Fruit fly (Drosophila melanogaster) whole organism, wandering third instar larva: Measurements from ENCODE around the gene HP6.

ENCODE experiments used
- CG32264 ChIP-seq: fragments of 200-800 bp; sonication (Bioruptor generic); optimal IDR thresholded peaks from 2 replicates; lab custom pipeline; 2016; ENCODE audit warnings: missing biosample characterization, missing genetic modification characterization
- CG9705 ChIP-seq: fragments of 200-800 bp; sonication (Bioruptor generic); optimal IDR thresholded peaks from 2 replicates; lab custom pipeline; 2018; ENCODE audit warnings: missing biosample characterization, mild to moderate bottlenecking, missing genetic modification characterization
- CrebA ChIP-seq: fragments of 200-800 bp; sonication (Bioruptor generic); optimal IDR thresholded peaks from 2 replicates; lab custom pipeline; 2016; ENCODE audit warnings: missing biosample characterization, mild to moderate bottlenecking, missing genetic modification characterization, borderline replicate concordance
- Dfd ChIP-seq: fragments of >200 bp; optimal IDR thresholded peaks from 2 replicates; lab custom pipeline; 2017; ENCODE audit warnings: missing biosample characterization, missing genetic modification characterization
- Dif ChIP-seq: fragments of 200-275, 200-300 bp; sonication (Bioruptor generic); optimal IDR thresholded peaks from 2 replicates; lab custom pipeline; 2018; ENCODE audit warnings: missing biosample characterization, missing genetic modification characterization; ENCODE audit not compliant: partially characterized antibody
- GATAd ChIP-seq: sonication (Bioruptor generic); optimal IDR thresholded peaks from 2 replicates; lab custom pipeline; 2016; ENCODE audit warnings: missing biosample characterization, missing genetic modification characterization
- HLH106 ChIP-seq: fragments of 200-800 bp; optimal IDR thresholded peaks from 3 replicates; lab custom pipeline; 2019; ENCODE audit warnings: missing biosample characterization, mild to moderate bottlenecking, missing genetic modification characterization, moderate library complexity
- Jra ChIP-seq: sonication (Bioruptor generic); optimal IDR thresholded peaks from 2 replicates; lab custom pipeline; 2016; ENCODE audit warnings: missing biosample characterization, missing genetic modification characterization
- Mio ChIP-seq: sonication (Bioruptor generic); optimal IDR thresholded peaks from 2 replicates; lab custom pipeline; 2016; ENCODE audit warnings: missing biosample characterization, missing genetic modification characterization
- N ChIP-seq: fragments of >200 bp; optimal IDR thresholded peaks from 2 replicates; lab custom pipeline; 2018; ENCODE audit warnings: missing biosample characterization, missing external identifiers, missing genetic modification characterization
- OdsH ChIP-seq: fragments of 200-800 bp; sonication (Bioruptor generic); optimal IDR thresholded peaks from 2 replicates; lab custom pipeline; 2016; ENCODE audit warnings: missing biosample characterization, mild to moderate bottlenecking, missing genetic modification characterization
- Rel ChIP-seq, 2 experiments: fragments of 200-800 bp; sonication (Bioruptor generic) in 1 of 2; optimal IDR thresholded peaks; 2 replicates in 1 of 2; 3 replicates in 1 of 2; lab custom pipeline; 2016 to 2019; ENCODE audit warnings: mild to moderate bottlenecking in 2 of 2, missing biosample characterization in 2 of 2, missing genetic modification characterization in 2 of 2, moderate library complexity in 1 of 2
- brk ChIP-seq: fragments of 200-800 bp; sonication (Bioruptor generic); optimal IDR thresholded peaks from 2 replicates; lab custom pipeline; 2016; ENCODE audit warnings: missing biosample characterization, mild to moderate bottlenecking, missing genetic modification characterization
- dl ChIP-seq, 2 experiments: fragments of 175-275, 200-275 bp in 1 of 2; fragments of 200-275 bp in 1 of 2; sonication (Bioruptor generic); optimal IDR thresholded peaks; lab custom pipeline; 2018; ENCODE audit warnings: mild to moderate bottlenecking in 2 of 2, missing biosample characterization in 2 of 2, missing genetic modification characterization in 2 of 2, moderate library complexity in 2 of 2; ENCODE audit not compliant: partially characterized antibody in 2 of 2, insufficient read depth in 1 of 2
- dmrt93B ChIP-seq: fragments of 200-800 bp; sonication (Bioruptor generic); optimal IDR thresholded peaks from 2 replicates; lab custom pipeline; 2018; ENCODE audit warnings: missing biosample characterization, mild to moderate bottlenecking, missing genetic modification characterization
- ey ChIP-seq: fragments of 200-800 bp; sonication (Bioruptor generic); optimal IDR thresholded peaks from 2 replicates; lab custom pipeline; 2016; ENCODE audit warnings: missing biosample characterization, missing genetic modification characterization
- fru ChIP-seq: fragments of 200-800 bp; sonication (Bioruptor generic); optimal IDR thresholded peaks from 3 replicates; lab custom pipeline; 2016; ENCODE audit warnings: missing biosample characterization, mild to moderate bottlenecking, missing genetic modification characterization
- h ChIP-seq: fragments of 200-800 bp; sonication (Bioruptor generic); optimal IDR thresholded peaks from 3 replicates; lab custom pipeline; 2016; ENCODE audit warnings: missing biosample characterization, mild to moderate bottlenecking, missing genetic modification characterization
- lola ChIP-seq: fragments of >200 bp; optimal IDR thresholded peaks from 2 replicates; lab custom pipeline; 2017; ENCODE audit warnings: missing biosample characterization, missing genetic modification characterization
- pan ChIP-seq: fragments of >200 bp; optimal IDR thresholded peaks from 2 replicates; lab custom pipeline; 2017
- psq ChIP-seq: fragments of 200-800 bp; sonication (Bioruptor generic); optimal IDR thresholded peaks from 3 replicates; lab custom pipeline; 2017; ENCODE audit warnings: missing biosample characterization, mild to moderate bottlenecking, missing genetic modification characterization, moderate library complexity
- sage ChIP-seq: fragments of 200-800 bp; sonication (Bioruptor generic); optimal IDR thresholded peaks from 2 replicates; lab custom pipeline; 2016; ENCODE audit warnings: missing biosample characterization, mild to moderate bottlenecking, missing genetic modification characterization
- sv ChIP-seq: fragments of 200-800 bp; sonication (Bioruptor generic); optimal IDR thresholded peaks from 3 replicates; lab custom pipeline; 2016; ENCODE audit warnings: missing biosample characterization, missing genetic modification characterization
- usp ChIP-seq: fragments of >200 bp; optimal IDR thresholded peaks from 2 replicates; lab custom pipeline; 2017; ENCODE audit warnings: missing biosample characterization, missing genetic modification characterization
- woc ChIP-seq: sonication (Bioruptor generic); optimal IDR thresholded peaks from 2 replicates; lab custom pipeline; 2016; ENCODE audit warnings: missing biosample characterization, mild to moderate bottlenecking, missing genetic modification characterization

Gene HP6

DNA sequence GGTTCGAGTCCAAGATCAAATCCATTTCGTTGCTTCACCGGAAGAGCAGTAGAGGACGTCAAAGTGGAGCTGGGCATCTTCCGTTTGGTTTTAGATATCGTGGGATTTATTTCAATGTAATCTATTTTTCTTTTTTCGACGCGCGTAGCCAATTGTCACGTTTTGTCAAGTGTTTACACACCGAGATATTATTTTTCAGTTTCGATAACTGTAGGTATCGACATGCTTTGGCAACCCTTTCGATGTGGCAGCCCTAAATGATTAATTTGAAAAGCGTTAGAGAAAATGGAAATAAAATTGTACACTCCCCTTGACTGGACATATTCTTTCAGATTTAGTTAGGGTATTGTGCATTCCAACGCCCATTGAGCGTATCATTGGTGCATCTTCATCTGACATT lies at the start of gene HP6:
Gene HP6, minus strand, starts transcription at position 192 of the 400 bp plus-strand sequence.
- TF ChIP-seq brk (GFP tag; lab: Kevin White, UChicago) = no peak

dm6 chr2L:4626994-4627393 lies 49.0 kb upstream of the HP6 start:
- TF ChIP-seq Dif (GFP tag; lab: Kevin White, UChicago) (no peak), GATAd (GFP tag; lab: Kevin White, UChicago) (no peak), sv (GFP tag; lab: Kevin White, UChicago) (no peak), usp (GFP tag; lab: Kevin White, UChicago) (no peak), dl (GFP tag; optimal IDR thresholded peaks at IDR 0.05; lab: Kevin White, UChicago; ENCODE audit: insufficient read depth in 1 of 2, partially characterized antibody in 2 of 2) (no peak), woc (GFP tag; lab: Kevin White, UChicago) (no peak), CG9705 (GFP tag; lab: Kevin White, UChicago) (no peak), sage (GFP tag; lab: Kevin White, UChicago) (no peak), Mio (GFP tag; lab: Kevin White, UChicago) (no peak), OdsH (no peak)
- TF ChIP-seq, all 38 proteins: peak for 0

DNA sequence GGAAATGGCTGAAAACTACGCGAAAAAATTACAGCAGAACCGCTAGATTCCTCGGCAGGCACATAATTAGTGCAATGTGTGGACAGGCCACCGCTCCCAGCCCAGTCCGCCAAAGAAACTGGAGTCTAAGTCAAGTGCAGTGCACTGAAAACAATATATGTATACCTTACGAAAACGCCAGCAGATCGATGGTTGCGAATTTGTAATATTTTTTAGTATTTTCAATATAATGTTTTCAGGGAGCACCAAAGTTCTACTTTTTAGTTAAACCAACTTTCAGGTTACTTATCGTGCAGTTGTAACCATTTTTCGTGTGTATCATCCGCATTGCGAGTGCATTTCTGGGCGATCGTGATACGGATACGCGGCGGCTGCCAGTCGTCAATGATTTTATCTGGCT lies 43.9 kb upstream of the HP6 start:
- no peak for TF ChIP-seq CG32264
- peak; percentile 9 for TF ChIP-seq fru (GFP tag; lab: Kevin White, UChicago)
- no peak for TF ChIP-seq HLH106
- TF ChIP-seq, all 38 proteins: peak for 1

DNA sequence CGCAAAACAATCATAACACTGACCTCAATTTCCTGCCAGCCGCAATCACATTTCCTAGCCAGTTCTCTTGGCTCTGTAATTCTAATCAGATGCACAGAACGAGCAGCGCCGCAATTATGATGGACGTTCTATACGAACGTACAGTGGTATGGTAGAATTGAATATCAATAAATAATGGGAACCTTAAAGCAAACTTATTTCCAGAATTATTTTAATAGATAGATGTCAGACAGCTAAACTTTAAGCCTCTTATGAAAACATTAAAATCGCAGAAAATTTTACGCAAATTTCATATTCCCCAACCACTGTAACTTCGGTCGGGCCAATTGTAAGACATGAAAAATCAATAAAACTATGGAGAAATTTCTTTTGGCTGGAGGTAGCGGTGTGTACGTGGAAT lies 41.2 kb upstream of the HP6 start:
- TF ChIP-seq pan = no peak
- TF ChIP-seq fru (GFP tag; lab: Kevin White, UChicago) = no peak
- no peak for TF ChIP-seq HLH106
- no peak for TF ChIP-seq h (GFP tag; lab: Kevin White, UChicago)
- TF ChIP-seq N = no peak
- TF ChIP-seq psq (GFP tag; lab: Kevin White, UChicago) = no peak
- TF ChIP-seq Rel (GFP tag; optimal IDR thresholded peaks at IDR 0.05; lab: Kevin White, UChicago) = no peak
- no peak for TF ChIP-seq Rel (tag; optimal IDR thresholded peaks at IDR 0.05; lab: Kevin White, UChicago)
- TF ChIP-seq usp (GFP tag; lab: Kevin White, UChicago) = no peak
- TF ChIP-seq woc (GFP tag; lab: Kevin White, UChicago) = no peak

DNA sequence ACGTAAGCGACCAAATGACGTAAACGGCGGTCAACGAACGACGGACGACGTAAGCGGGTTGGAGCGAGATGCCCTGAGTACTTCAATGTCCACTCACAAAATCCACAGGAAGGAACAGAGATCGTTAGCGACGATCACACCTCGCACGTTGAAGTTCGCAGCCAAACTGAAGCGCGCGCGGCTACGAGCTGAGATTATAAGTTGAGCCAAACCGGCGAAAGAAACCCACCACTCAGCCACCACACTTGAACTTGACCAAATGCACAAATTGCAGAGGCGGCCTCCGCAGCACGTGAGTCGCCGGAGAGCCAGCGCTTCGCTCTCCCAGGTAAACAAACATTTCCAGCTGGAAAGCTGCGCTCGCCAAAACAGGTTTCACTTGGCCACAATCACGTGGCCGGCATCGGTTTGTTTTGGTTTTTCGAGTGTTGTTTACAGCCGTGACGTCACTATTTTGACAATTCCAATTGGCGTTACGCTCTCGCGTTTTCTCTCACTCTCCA lies 36.2 kb upstream of the HP6 start, which contains the start of gene dpy:
Gene dpy, minus strand, starts transcription at position 161 of the 503 bp plus-strand sequence.
- no peak for TF ChIP-seq woc (GFP tag; lab: Kevin White, UChicago)
- no peak for TF ChIP-seq dl (GFP tag; optimal IDR thresholded peaks at IDR 0.05; lab: Kevin White, UChicago; ENCODE audit: insufficient read depth in 1 of 2, partially characterized antibody in 2 of 2)
- TF ChIP-seq Dfd = no peak
- TF ChIP-seq psq (GFP tag; lab: Kevin White, UChicago) = peak; percentile 8
- no peak for TF ChIP-seq sv (GFP tag; lab: Kevin White, UChicago)
- peak; percentile 58 for TF ChIP-seq Dif (GFP tag; lab: Kevin White, UChicago)
- TF ChIP-seq fru (GFP tag; lab: Kevin White, UChicago) = peak; percentile 35
- peak; percentile 6 for TF ChIP-seq OdsH
- peak; percentile 29 for TF ChIP-seq CrebA (GFP tag; lab: Kevin White, UChicago)
- TF ChIP-seq lola (GFP tag; lab: Kevin White, UChicago) = no peak

DNA sequence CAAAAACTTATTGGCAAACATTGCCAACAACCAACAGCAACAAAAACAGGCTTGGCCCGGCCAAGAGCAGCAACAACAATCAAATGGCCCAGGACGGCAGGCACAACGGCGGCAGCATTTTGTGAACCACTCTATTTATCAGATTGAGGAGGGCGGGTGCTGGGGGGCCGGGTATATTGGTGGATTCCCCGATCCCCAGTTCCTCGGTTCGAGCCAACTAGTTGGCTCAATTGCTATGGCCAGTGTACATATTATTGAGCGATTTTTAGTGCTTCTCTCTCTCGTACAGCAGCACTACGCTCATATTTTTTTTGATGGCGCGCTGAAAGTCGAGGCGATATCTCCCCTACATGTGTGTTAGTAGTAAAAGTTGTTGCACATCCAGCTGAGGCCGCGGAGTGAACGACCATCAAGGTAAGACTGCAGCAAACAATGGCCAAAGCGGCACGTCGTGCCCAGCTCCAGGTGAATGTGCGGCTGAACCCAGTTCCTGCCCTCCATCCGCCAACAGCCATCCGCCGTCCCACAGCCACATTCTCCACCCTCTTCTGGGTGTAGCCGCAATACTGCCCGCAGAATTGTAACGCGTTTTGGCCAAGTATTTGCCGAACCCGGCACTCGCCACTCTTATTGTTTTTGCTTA lies 21.9 kb upstream of the HP6 start:
- no peak for TF ChIP-seq N
- no peak for TF ChIP-seq Rel (GFP tag; optimal IDR thresholded peaks at IDR 0.05; lab: Kevin White, UChicago)
- peak; percentile 66 for TF ChIP-seq Rel (tag; optimal IDR thresholded peaks at IDR 0.05; lab: Kevin White, UChicago)

dm6 chr2L:4597580-4597979 lies 19.6 kb upstream of the HP6 start:
- TF ChIP-seq dmrt93B (no peak), CrebA (GFP tag; lab: Kevin White, UChicago) (no peak), fru (GFP tag; lab: Kevin White, UChicago) (no peak), HLH106 (no peak), h (GFP tag; lab: Kevin White, UChicago) (no peak), brk (GFP tag; lab: Kevin White, UChicago) (no peak), Jra (GFP tag; lab: Kevin White, UChicago) (no peak), ey (GFP tag; lab: Kevin White, UChicago) (no peak), Rel (GFP tag; optimal IDR thresholded peaks at IDR 0.05; lab: Kevin White, UChicago) (no peak), Rel (tag; optimal IDR thresholded peaks at IDR 0.05; lab: Kevin White, UChicago) (no peak), CG32264 (no peak), woc (GFP tag; lab: Kevin White, UChicago) (no peak)
